Fruit fly (Drosophila melanogaster) S2 (cell line): ENCODE measurements around the gene Nnf1b.

Experiments used
- CG8478 ChIP-seq: fragments of >200 bp; optimal IDR thresholded peaks from 2 replicates; lab custom pipeline; 2018
- CTCF ChIP-seq, 2 experiments: fragments of >200 bp; optimal IDR thresholded peaks; 2 replicates each; lab custom pipeline; 2018

- TF ChIP-seq CG8478 (lab: Kevin White, UChicago) (no peak), CTCF (optimal IDR thresholded peaks at IDR 0.05; lab: Kevin White, UChicago) (no peak)
Observed at dm6 chr2L:826388-826787, 16.0 kb downstream of the Nnf1b start.
